Fruit fly (Drosophila melanogaster) whole organism, embryonic: ENCODE data around the gene CG7058.

Experiments
- Atf3 ChIP-seq: fragments of 200-800 bp; sonication (Bioruptor generic); optimal IDR thresholded peaks from 3 replicates; lab custom pipeline; 2016; ENCODE audit warnings: missing biosample characterization, missing genetic modification characterization
- CG10274 ChIP-seq: fragments of 200-800 bp; sonication (Bioruptor generic); optimal IDR thresholded peaks from 3 replicates; lab custom pipeline; 2017; ENCODE audit warnings: missing biosample characterization, mild to moderate bottlenecking, missing genetic modification characterization
- CG10321 ChIP-seq: fragments of 200-800 bp; sonication (Bioruptor generic); IDR thresholded peaks from 2 replicates; pipeline ENCODE4 v1.3.6; 2022; ENCODE audit warnings: missing biosample characterization, missing genetic modification characterization
- CG11247 ChIP-seq: fragments of 200-800 bp; sonication (Bioruptor generic); IDR thresholded peaks from 2 replicates; pipeline ENCODE4 v1.3.6; 2022; ENCODE audit warnings: missing biosample characterization, missing genetic modification characterization
- CG11456 ChIP-seq: fragments of 200-800 bp; sonication (Bioruptor generic); IDR thresholded peaks from 3 replicates; pipeline ENCODE4 v1.3.6; 2022; ENCODE audit warnings: missing biosample characterization, missing genetic modification characterization
- CG12071 ChIP-seq: fragments of 200-800 bp; sonication (Bioruptor generic); optimal IDR thresholded peaks from 3 replicates; lab custom pipeline; 2018; ENCODE audit warnings: missing biosample characterization, mild to moderate bottlenecking, missing genetic modification characterization
- CG12236 ChIP-seq: fragments of 200-800 bp; sonication (Bioruptor generic); optimal IDR thresholded peaks from 2 replicates; lab custom pipeline; 2016; ENCODE audit warnings: missing biosample characterization, missing genetic modification characterization
- CG12659 ChIP-seq: fragments of 200-800 bp; sonication (Bioruptor generic); optimal IDR thresholded peaks from 3 replicates; lab custom pipeline; 2017; ENCODE audit warnings: mild to moderate bottlenecking, missing biosample characterization, missing genetic modification reagents, missing genetic modification characterization
- CG12769 ChIP-seq: fragments of 200-800 bp; sonication (Bioruptor generic); optimal IDR thresholded peaks from 2 replicates; lab custom pipeline; 2019; ENCODE audit warnings: missing biosample characterization, mild to moderate bottlenecking, missing genetic modification characterization, moderate library complexity
- CG13287 ChIP-seq: fragments of 200-800 bp; sonication (Bioruptor generic); IDR thresholded peaks from 2 replicates; pipeline ENCODE4 v1.3.6; 2022; ENCODE audit warnings: missing biosample characterization, missing genetic modification characterization; ENCODE audit not compliant: partially characterized antibody
- CG17385 ChIP-seq: fragments of 200-800 bp; sonication (Bioruptor generic); optimal IDR thresholded peaks from 3 replicates; lab custom pipeline; 2018; ENCODE audit warnings: missing biosample characterization, mild to moderate bottlenecking, missing genetic modification characterization
- CG2129 ChIP-seq: fragments of 200-800 bp; sonication (Bioruptor generic); IDR thresholded peaks from 2 replicates; pipeline ENCODE4 v1.3.6; 2022; ENCODE audit warnings: missing biosample characterization, missing genetic modification characterization; ENCODE audit not compliant: partially characterized antibody
- CG2889 ChIP-seq: fragments of 200-800 bp; sonication (Bioruptor generic); IDR thresholded peaks from 3 replicates; pipeline ENCODE4 v1.3.6; 2022; ENCODE audit warnings: missing biosample characterization, missing genetic modification characterization
- CG3281 ChIP-seq: fragments of 200-800 bp; sonication (Bioruptor generic); optimal IDR thresholded peaks from 3 replicates; lab custom pipeline; 2017; ENCODE audit warnings: missing biosample characterization, mild to moderate bottlenecking, missing genetic modification characterization
- CG42726 ChIP-seq: fragments of 200-800 bp; sonication (Bioruptor generic); IDR thresholded peaks from 2 replicates; pipeline ENCODE4 v1.3.6; 2022; ENCODE audit warnings: missing biosample characterization, missing genetic modification characterization; ENCODE audit not compliant: partially characterized antibody
- CG4707 ChIP-seq: fragments of 200-800 bp; sonication (Bioruptor generic); optimal IDR thresholded peaks from 2 replicates; lab custom pipeline; 2018; ENCODE audit warnings: missing biosample characterization, mild to moderate bottlenecking, missing genetic modification characterization, moderate library complexity
- CG7372 ChIP-seq: fragments of 200-800 bp; sonication (Bioruptor generic); IDR thresholded peaks from 2 replicates; pipeline ENCODE4 v1.3.6; 2022; ENCODE audit warnings: missing biosample characterization, missing genetic modification characterization
- CG8765 ChIP-seq: fragments of 200-800 bp; sonication (Bioruptor generic); IDR thresholded peaks from 2 replicates; pipeline ENCODE4 v1.3.6; 2022; ENCODE audit warnings: missing biosample characterization, missing genetic modification characterization
- Drgx ChIP-seq: fragments of 200-800 bp; sonication (Bioruptor generic); IDR thresholded peaks from 2 replicates; pipeline ENCODE4 v1.3.6; 2022; ENCODE audit warnings: missing biosample characterization, missing genetic modification characterization
- Elba2 ChIP-seq: fragments of 200-800 bp; sonication (Bioruptor generic); optimal IDR thresholded peaks from 3 replicates; lab custom pipeline; 2016; ENCODE audit warnings: missing biosample characterization, missing genetic modification characterization
- HHEX ChIP-seq: fragments of 200-800 bp; sonication (Bioruptor generic); optimal IDR thresholded peaks from 3 replicates; lab custom pipeline; 2017; ENCODE audit warnings: missing biosample characterization, mild to moderate bottlenecking, missing genetic modification characterization, missing genetic modification reagents
- HmgD ChIP-seq: fragments of 200-800 bp; sonication (Bioruptor generic); optimal IDR thresholded peaks from 3 replicates; lab custom pipeline; 2016; ENCODE audit warnings: missing biosample characterization, missing genetic modification characterization
- HmgZ ChIP-seq: fragments of 200-800 bp; sonication (Bioruptor generic); optimal IDR thresholded peaks from 2 replicates; lab custom pipeline; 2018; ENCODE audit warnings: missing biosample characterization, mild to moderate bottlenecking, missing genetic modification characterization
- Hr51 ChIP-seq, 2 experiments: fragments of 200-800 bp; sonication (Bioruptor generic); optimal IDR thresholded peaks; 2 replicates in 1 of 2; 3 replicates in 1 of 2; lab custom pipeline; 2016 to 2018; ENCODE audit warnings: missing biosample characterization in 2 of 2, missing genetic modification characterization in 2 of 2, mild to moderate bottlenecking in 1 of 2, moderate library complexity in 1 of 2
- Hsf ChIP-seq: fragments of 200-800 bp; sonication (Bioruptor generic); optimal IDR thresholded peaks from 3 replicates; lab custom pipeline; 2016; ENCODE audit warnings: missing biosample characterization, missing genetic modification characterization
- Kr ChIP-seq: fragments of 200-800 bp; sonication (Bioruptor generic); optimal IDR thresholded peaks from 2 replicates; lab custom pipeline; 2017; ENCODE audit warnings: missing biosample characterization, mild to moderate bottlenecking, missing genetic modification characterization
- Lim3 ChIP-seq: fragments of 200-800 bp; sonication (Bioruptor generic); IDR thresholded peaks from 2 replicates; pipeline ENCODE4 v1.3.6; 2022; ENCODE audit warnings: missing biosample characterization, missing genetic modification characterization
- Lpt ChIP-seq: fragments of >200 bp; optimal IDR thresholded peaks from 2 replicates; lab custom pipeline; 2018; ENCODE audit warnings: missing biosample characterization, missing genetic modification characterization
- Mad ChIP-seq: fragments of 200-800 bp; sonication (Bioruptor generic); optimal IDR thresholded peaks from 2 replicates; lab custom pipeline; 2016; ENCODE audit warnings: missing biosample characterization, missing genetic modification characterization
- Oli ChIP-seq: fragments of 200-800 bp; sonication (Bioruptor generic); optimal IDR thresholded peaks from 2 replicates; lab custom pipeline; 2018; ENCODE audit warnings: missing biosample characterization, mild to moderate bottlenecking, missing genetic modification characterization, moderate library complexity
- Optix ChIP-seq: fragments of 200-800 bp; sonication (Bioruptor generic); IDR thresholded peaks from 3 replicates; pipeline ENCODE4 v1.3.6; 2022; ENCODE audit warnings: missing biosample characterization, missing genetic modification characterization
- Ravus ChIP-seq: fragments of 200-800 bp; sonication (Bioruptor generic); IDR thresholded peaks from 2 replicates; pipeline ENCODE4 v1.3.6; 2022; ENCODE audit warnings: missing biosample characterization, missing genetic modification characterization
- Sin3A ChIP-seq: fragments of >200 bp; optimal IDR thresholded peaks from 2 replicates; lab custom pipeline; 2018
- Taf1 ChIP-seq: fragments of 200-800 bp; sonication (Bioruptor generic); IDR thresholded peaks from 2 replicates; pipeline ENCODE4 v1.3.6; 2022; ENCODE audit warnings: missing biosample characterization, missing genetic modification characterization
- Xbp1 ChIP-seq: fragments of 200-800 bp; sonication (Bioruptor generic); optimal IDR thresholded peaks from 3 replicates; lab custom pipeline; 2016; ENCODE audit warnings: missing biosample characterization, mild to moderate bottlenecking, missing genetic modification characterization
- cato ChIP-seq: fragments of 200-800 bp; sonication (Bioruptor generic); optimal IDR thresholded peaks from 2 replicates; lab custom pipeline; 2016; ENCODE audit warnings: missing biosample characterization, missing genetic modification characterization, borderline replicate concordance
- crol ChIP-seq: fragments of 200-800 bp; sonication (Bioruptor generic); IDR thresholded peaks from 2 replicates; pipeline ENCODE4 v1.3.6; 2022; ENCODE audit warnings: missing biosample characterization, missing genetic modification characterization
- esg ChIP-seq: fragments of 200-800 bp; sonication (Bioruptor generic); conservative IDR thresholded peaks from 2 replicates; pipeline ENCODE4 v1.3.6; 2022; ENCODE audit warnings: missing biosample characterization, missing genetic modification characterization
- exex ChIP-seq: fragments of 200-800 bp; sonication (Bioruptor generic); optimal IDR thresholded peaks from 4 replicates; lab custom pipeline; 2018; ENCODE audit warnings: missing biosample characterization, mild to moderate bottlenecking, missing genetic modification characterization, moderate library complexity
- lola ChIP-seq, 3 experiments: fragments of >200 bp in 2 of 3; fragments of 200-800 bp in 1 of 3; sonication (Bioruptor generic) in 1 of 3; optimal IDR thresholded peaks; 2 replicates each; lab custom pipeline; 2017 to 2019; ENCODE audit warnings: missing biosample characterization in 3 of 3, missing genetic modification characterization in 3 of 3, mild to moderate bottlenecking in 1 of 3, moderate library complexity in 1 of 3
- nau ChIP-seq: fragments of 200-800 bp; sonication (Bioruptor generic); optimal IDR thresholded peaks from 3 replicates; lab custom pipeline; 2017; ENCODE audit warnings: missing biosample characterization, mild to moderate bottlenecking, missing genetic modification characterization, missing genetic modification reagents
- otp ChIP-seq: fragments of 200-800 bp; sonication (Bioruptor generic); IDR thresholded peaks from 3 replicates; pipeline ENCODE4, ENCODE4 v1.3.6; 2022; ENCODE audit warnings: missing biosample characterization, missing genetic modification characterization
- prd ChIP-seq, 3 experiments: fragments of >200 bp in 2 of 3; fragments of 200-800 bp in 1 of 3; sonication (Bioruptor generic) in 1 of 3; optimal IDR thresholded peaks in 2 of 3; IDR thresholded peaks in 1 of 3; 2 replicates in 2 of 3; 3 replicates in 1 of 3; pipeline versions ENCODE4 v1.3.6 to Lab custom; 2017 to 2022; ENCODE audit warnings: missing biosample characterization in 1 of 3, missing genetic modification characterization in 1 of 3
- pum ChIP-seq: fragments of 200-800 bp; sonication (Bioruptor generic); optimal IDR thresholded peaks from 2 replicates; lab custom pipeline; 2016; ENCODE audit warnings: missing biosample characterization, missing genetic modification characterization
- sob ChIP-seq: fragments of 200-800 bp; sonication (Bioruptor generic); IDR thresholded peaks from 2 replicates; pipeline ENCODE4 v1.3.6; 2022; ENCODE audit warnings: missing biosample characterization, missing genetic modification characterization
- ssp ChIP-seq: fragments of 200-800 bp; sonication (Bioruptor generic); IDR thresholded peaks from 2 replicates; pipeline ENCODE4 v1.3.6; 2022; ENCODE audit warnings: missing biosample characterization, missing genetic modification characterization
- stc ChIP-seq: fragments of 200-800 bp; sonication (Bioruptor generic); IDR thresholded peaks from 2 replicates; pipeline ENCODE4 v1.3.6; 2022; ENCODE audit warnings: missing biosample characterization, missing genetic modification characterization
- toy ChIP-seq: fragments of 200-800 bp; sonication (Bioruptor generic); IDR thresholded peaks from 2 replicates; pipeline ENCODE4 v1.3.6; 2022; ENCODE audit warnings: missing biosample characterization, missing genetic modification characterization
- vnd ChIP-seq: fragments of 200-800 bp; sonication (Bioruptor generic); IDR thresholded peaks from 3 replicates; pipeline ENCODE4 v1.3.6; 2022; ENCODE audit warnings: missing biosample characterization, missing genetic modification characterization; ENCODE audit not compliant: partially characterized antibody
- z ChIP-seq: fragments of 200-800 bp; sonication (Bioruptor generic); IDR thresholded peaks from 3 replicates; pipeline ENCODE4 v1.3.6; 2022; ENCODE audit warnings: missing biosample characterization, missing genetic modification characterization

Gene CG7058

dm6 chrX:18774818-18775343 is 31.6 kb upstream of the CG7058 start, which contains the start of gene CG6891 (continued):
- TF ChIP-seq Lpt (GFP tag; lab: Kevin White, UChicago) = no peak
- TF ChIP-seq Oli (tag; lab: Kevin White, UChicago) = peak; percentile 38
- peak; percentile 10 for TF ChIP-seq Hsf
- peak; percentile 50 for TF ChIP-seq crol (GFP tag; lab: Robert Waterston, UW)
- peak; percentile 44; the same call in 1 of the 2 replicates for TF ChIP-seq Drgx (GFP tag; lab: Robert Waterston, UW)
- no peak for TF ChIP-seq CG17385 (GFP tag; lab: Kevin White, UChicago)
- peak; percentile 91 for TF ChIP-seq CG10321 (GFP tag; lab: Robert Waterston, UW)
- peak; percentile 36; the same call in 1 of the 3 replicates for TF ChIP-seq otp (GFP tag; lab: Robert Waterston, UW)
- peak; percentile 5 for TF ChIP-seq HmgZ
- TF ChIP-seq Optix (GFP tag; lab: Robert Waterston, UW) = peak; percentile 48; the same call in 1 of the 3 replicates
- no peak for TF ChIP-seq CG8765 (GFP tag; lab: Robert Waterston, UW)
- 0 out of 2 replicates have a peak, but pooled peaks have one; percentile 25 for TF ChIP-seq esg (GFP tag; lab: Robert Waterston, UW)
- TF ChIP-seq CG2129 (GFP tag; lab: Robert Waterston, UW) = no peak
- peak; percentile 57 for TF ChIP-seq sob (GFP tag; lab: Robert Waterston, UW)
- TF ChIP-seq HHEX (GFP tag; lab: Kevin White, UChicago) = no peak
- peak; percentile 20 for TF ChIP-seq Atf3 (GFP tag; lab: Kevin White, UChicago)
- TF ChIP-seq CG11247 (GFP tag; lab: Robert Waterston, UW) = no peak
- 0 out of 2 replicates have a peak, but pooled peaks have one; percentile 10 for TF ChIP-seq stc (GFP tag; lab: Robert Waterston, UW)
- TF ChIP-seq z (GFP tag; lab: Robert Waterston, UW) = 0 out of 3 replicates have a peak, but pooled peaks have one; percentile 42
- no peak for TF ChIP-seq CG2889 (GFP tag; lab: Robert Waterston, UW)
- TF ChIP-seq vnd (GFP tag; lab: Robert Waterston, UW) = no peak
- no peak for TF ChIP-seq exex (tag; lab: Kevin White, UChicago)
- TF ChIP-seq CG4707 (GFP tag; lab: Kevin White, UChicago) = no peak
- no peak for TF ChIP-seq Sin3A (lab: Kevin White, UChicago)
- TF ChIP-seq toy = no peak
- TF ChIP-seq CG11456 (GFP tag; lab: Robert Waterston, UW) = 0 out of 3 replicates have a peak, but pooled peaks have one; percentile 25
- no peak for TF ChIP-seq prd (optimal IDR thresholded peaks at IDR 0.05; lab: Kevin White, UChicago)
- peak; percentile 35; the same call in 2 of the 3 replicates for TF ChIP-seq prd (GFP tag; IDR thresholded peaks at IDR 0.05; lab: Robert Waterston, UW)
- peak in 1 of 3 experiments; percentile 32 for TF ChIP-seq lola (GFP tag; optimal IDR thresholded peaks at IDR 0.05; lab: Kevin White, UChicago)
- peak; percentile 39 for TF ChIP-seq pum
- no peak for TF ChIP-seq CG10274 (GFP tag; lab: Kevin White, UChicago)
- no peak for TF ChIP-seq CG12236 (GFP tag; lab: Kevin White, UChicago)
- TF ChIP-seq CG7372 (GFP tag; lab: Robert Waterston, UW) = no peak
- peak; percentile 54 for TF ChIP-seq ssp
- TF ChIP-seq CG12659 (GFP tag; lab: Kevin White, UChicago) = peak; percentile 3
- no peak for TF ChIP-seq Lim3 (GFP tag; lab: Robert Waterston, UW)
- peak in 1 of 2 experiments; percentile 10 for TF ChIP-seq Hr51 (GFP tag; optimal IDR thresholded peaks at IDR 0.05; lab: Kevin White, UChicago)
- TF ChIP-seq Taf1 (GFP tag; lab: Robert Waterston, UW) = no peak
- TF ChIP-seq Elba2 = no peak
- TF ChIP-seq CG12071 = no peak
- no peak for TF ChIP-seq Kr (GFP tag; lab: Kevin White, UChicago)
- TF ChIP-seq cato (GFP tag; lab: Kevin White, UChicago) = no peak
- TF ChIP-seq nau (GFP tag; lab: Kevin White, UChicago) = peak; percentile 19
- TF ChIP-seq Mad (GFP tag; lab: Kevin White, UChicago) = peak; percentile 37
- TF ChIP-seq HmgD (GFP tag; lab: Kevin White, UChicago) = no peak
- TF ChIP-seq CG3281 = no peak
- peak; percentile 64 for TF ChIP-seq Xbp1
- peak; percentile 41; the same call in 1 of the 2 replicates for TF ChIP-seq CG13287 (GFP tag; lab: Robert Waterston, UW)
- TF ChIP-seq Ravus (GFP tag; lab: Robert Waterston, UW) = no peak
- TF ChIP-seq CG12769 = peak; percentile 26
- no peak for TF ChIP-seq CG42726 (GFP tag; lab: Robert Waterston, UW)
